Worm (Caenorhabditis elegans) whole organism, L4 larva: Measurements from ENCODE around the gene D2096.9.
A peak's percentile ranks its signal among the peaks of the same experiment; 100 is the strongest.
"Not testable (repeated sequence)": the region's sequence is repeated elsewhere in the genome, so short reads cannot be mapped to it uniquely, and the experiment has no call there.

Experiments
- F26F4.8 ChIP-seq: fragments of 200-800 bp; sonication (Bioruptor generic); conservative IDR thresholded peaks from 2 replicates; pipeline ENCODE4 v1.3.6; 2022; ENCODE audit warnings: missing genetic modification characterization, missing compliant biosample characterization
- F37D6.2 ChIP-seq: sonication (generic microtip); optimal IDR thresholded peaks from 2 replicates; lab custom pipeline; 2016; ENCODE audit warnings: mild to moderate bottlenecking, missing genetic modification characterization, missing compliant biosample characterization
- T20F7.1 ChIP-seq: fragments of 200-800 bp; sonication (Bioruptor generic); optimal IDR thresholded peaks from 2 replicates; lab custom pipeline; 2018; ENCODE audit warnings: mild to moderate bottlenecking, missing genetic modification characterization, missing compliant biosample characterization
- T26A8.4 ChIP-seq: fragments of 200-800 bp; sonication (Bioruptor generic); IDR thresholded peaks from 2 replicates; pipeline ENCODE4 v1.3.6; 2022; ENCODE audit warnings: missing genetic modification characterization, missing compliant biosample characterization
- Y48G9A.11 ChIP-seq: fragments of 200-800 bp; sonication (Bioruptor generic); IDR thresholded peaks from 2 replicates; pipeline ENCODE4 v1.3.6; 2022; ENCODE audit warnings: missing genetic modification reagents, missing genetic modification characterization, missing compliant biosample characterization
- Y5F2A.4 ChIP-seq: fragments of 200-800 bp; sonication (Bioruptor generic); optimal IDR thresholded peaks from 2 replicates; lab custom pipeline; 2018; ENCODE audit warnings: mild to moderate bottlenecking, missing genetic modification characterization, missing compliant biosample characterization
- Y75B8A.6 ChIP-seq: fragments of 200-800 bp; sonication (Bioruptor generic); IDR thresholded peaks from 2 replicates; pipeline ENCODE4 v1.3.6; 2022; ENCODE audit warnings: missing genetic modification reagents, missing genetic modification characterization, missing compliant biosample characterization
- aha-1 ChIP-seq: fragments of 150-350 bp; peaks from one replicate; lab custom pipeline; 2014; ENCODE audit warnings: missing biosample characterization, missing genetic modification characterization
- ceh-44 ChIP-seq: fragments of 200-800 bp; sonication (Bioruptor generic); IDR thresholded peaks from 2 replicates; pipeline ENCODE4 v1.3.6; 2022; ENCODE audit warnings: missing genetic modification reagents, missing genetic modification characterization, missing compliant biosample characterization
- ces-1 ChIP-seq: fragments of 150-350 bp; sonication (generic microtip); optimal IDR thresholded peaks from 4 replicates; lab custom pipeline; 2014; ENCODE audit warnings: missing biosample characterization, missing genetic modification reagents, missing genetic modification characterization
- cey-2 ChIP-seq: sonication (generic microtip); optimal IDR thresholded peaks from 3 replicates; lab custom pipeline; 2017; ENCODE audit warnings: missing genetic modification characterization, mild to moderate bottlenecking, missing compliant biosample characterization, antibody characterized with exemption, borderline replicate concordance; ENCODE audit not compliant: insufficient read depth
- daf-16 ChIP-seq, 3 experiments: sonication (generic microtip); optimal IDR thresholded peaks; 2 replicates each; lab custom pipeline; 2016 to 2017; ENCODE audit warnings: missing genetic modification characterization in 3 of 3, missing genetic modification reagents in 3 of 3, mild to moderate bottlenecking in 2 of 3, missing compliant biosample characterization in 2 of 3, missing biosample characterization in 1 of 3, moderate library complexity in 1 of 3
- dmd-9 ChIP-seq: fragments of 200-800 bp; sonication (Bioruptor generic); IDR thresholded peaks from 2 replicates; pipeline ENCODE4 v1.3.6; 2022; ENCODE audit warnings: missing genetic modification reagents, missing genetic modification characterization, missing compliant biosample characterization
- dpl-1 ChIP-seq: fragments of 150-350 bp; optimal IDR thresholded peaks from 2 replicates; lab custom pipeline; 2014; ENCODE audit warnings: missing biosample characterization, missing genetic modification reagents, missing genetic modification characterization
- dve-1 ChIP-seq: sonication (generic microtip); optimal IDR thresholded peaks from 2 replicates; lab custom pipeline; 2017; ENCODE audit warnings: antibody characterized with exemption, mild to moderate bottlenecking, missing genetic modification characterization, missing compliant biosample characterization; ENCODE audit not compliant: insufficient read depth
- gei-8 ChIP-seq: fragments of 200-800 bp; sonication (Bioruptor generic); optimal IDR thresholded peaks from 2 replicates; lab custom pipeline; 2018; ENCODE audit warnings: mild to moderate bottlenecking, missing genetic modification characterization, missing compliant biosample characterization
- hif-1 ChIP-seq, 2 experiments: sonication (generic microtip); optimal IDR thresholded peaks; 2 replicates each; lab custom pipeline; 2016 to 2017; ENCODE audit warnings: missing compliant biosample characterization in 2 of 2, missing genetic modification characterization in 2 of 2, missing genetic modification reagents in 2 of 2, missing genotype in 2 of 2, mild to moderate bottlenecking in 1 of 2
- hmg-1.1 ChIP-seq: fragments of 200-800 bp; sonication (Bioruptor generic); IDR thresholded peaks from 2 replicates; pipeline ENCODE4 v1.3.6; 2022; ENCODE audit warnings: missing genetic modification reagents, missing genetic modification characterization, missing compliant biosample characterization
- jun-1 ChIP-seq: fragments of 150-350 bp; optimal IDR thresholded peaks from 2 replicates; lab custom pipeline; 2014; ENCODE audit warnings: missing biosample characterization, missing genetic modification reagents, missing genetic modification characterization
- lim-7 ChIP-seq: fragments of 200-800 bp; sonication (Bioruptor generic); IDR thresholded peaks from 2 replicates; pipeline ENCODE4 v1.3.6; 2022; ENCODE audit warnings: missing genetic modification characterization, missing compliant biosample characterization
- lin-38 ChIP-seq: fragments of 200-800 bp; sonication (Bioruptor generic); IDR thresholded peaks from 2 replicates; pipeline ENCODE4 v1.3.6; 2022; ENCODE audit warnings: missing genetic modification reagents, missing genetic modification characterization, missing compliant biosample characterization
- lsy-2 ChIP-seq, 2 experiments: fragments of 150-350 bp in 1 of 2; sonication (generic microtip) in 1 of 2; optimal IDR thresholded peaks; 2 replicates each; lab custom pipeline; 2014 to 2017; ENCODE audit warnings: missing biosample characterization in 2 of 2, missing genetic modification characterization in 2 of 2
- mdl-1 ChIP-seq, 2 experiments: fragments of 150-350 bp in 1 of 2; sonication (generic microtip) in 1 of 2; optimal IDR thresholded peaks; 2 replicates each; lab custom pipeline; 2014 to 2017; ENCODE audit warnings: missing biosample characterization in 2 of 2, missing genetic modification characterization in 2 of 2
- mep-1 ChIP-seq: fragments of 150-350 bp; sonication (generic microtip); optimal IDR thresholded peaks from 3 replicates; lab custom pipeline; 2014; ENCODE audit warnings: missing biosample characterization, missing genetic modification characterization
- mxl-3 ChIP-seq: fragments of 200-800 bp; sonication (Bioruptor generic); optimal IDR thresholded peaks from 2 replicates; lab custom pipeline; 2018; ENCODE audit warnings: mild to moderate bottlenecking, missing genetic modification characterization, missing compliant biosample characterization
- nhr-111 ChIP-seq: fragments of 200-800 bp; sonication (Bioruptor generic); optimal IDR thresholded peaks from 2 replicates; lab custom pipeline; 2018; ENCODE audit warnings: mild to moderate bottlenecking, missing genetic modification characterization, missing compliant biosample characterization
- nhr-25 ChIP-seq: sonication (generic microtip); optimal IDR thresholded peaks from 2 replicates; lab custom pipeline; 2017; ENCODE audit warnings: missing genetic modification characterization, mild to moderate bottlenecking, missing compliant biosample characterization, antibody characterized with exemption, moderate library complexity, borderline replicate concordance; ENCODE audit not compliant: insufficient read depth
- nhr-28 ChIP-seq: fragments of 150-350 bp; optimal IDR thresholded peaks from 2 replicates; lab custom pipeline; 2014; ENCODE audit warnings: missing biosample characterization, missing genetic modification characterization
- php-3 ChIP-seq: fragments of 200-800 bp; sonication (Bioruptor generic); IDR thresholded peaks from 2 replicates; pipeline ENCODE4 v1.3.6; 2022; ENCODE audit warnings: missing genetic modification reagents, missing genetic modification characterization, missing compliant biosample characterization
- pqm-1 ChIP-seq: sonication (generic microtip); optimal IDR thresholded peaks from 2 replicates; lab custom pipeline; 2017; ENCODE audit warnings: missing biosample characterization, missing genetic modification characterization
- tra-1 ChIP-seq: fragments of 200-800 bp; sonication (Bioruptor generic); IDR thresholded peaks from 2 replicates; pipeline ENCODE4 v1.3.6; 2022; ENCODE audit warnings: missing genetic modification reagents, missing genetic modification characterization, missing compliant biosample characterization
- unc-62 ChIP-seq, 3 experiments: fragments of 150-350 bp in 1 of 3; sonication (generic microtip); optimal IDR thresholded peaks in 2 of 3; peaks in 1 of 3; 1 replicate in 1 of 3; 2 replicates in 2 of 3; lab custom pipeline; 2014 to 2017; ENCODE audit warnings: missing biosample characterization in 3 of 3, missing genetic modification characterization in 3 of 3, missing genetic modification reagents in 3 of 3, missing genotype in 1 of 3
- vab-7 ChIP-seq: fragments of 200-800 bp; sonication (Bioruptor generic); IDR thresholded peaks from 2 replicates; pipeline ENCODE4 v1.3.6; 2022; ENCODE audit warnings: missing genetic modification reagents, missing genetic modification characterization, missing compliant biosample characterization
- zip-11 ChIP-seq: fragments of 200-800 bp; sonication (Bioruptor generic); IDR thresholded peaks from 2 replicates; pipeline ENCODE4 v1.3.6; 2022; ENCODE audit warnings: missing genetic modification characterization, missing compliant biosample characterization

D2096.9 gene

ce11 chrIV:8412538-8412937, 29.9 kb upstream of the D2096.9 start (continued):
- TF ChIP-seq Y48G9A.11 (GFP tag; lab: Robert Waterston, UW) (peak; percentile 50), ceh-44 (peak; percentile 66; the same call in 1 of the 2 replicates), lin-38 (GFP tag; lab: Robert Waterston, UW) (peak; percentile 71), vab-7 (GFP tag; lab: Robert Waterston, UW) (peak; percentile 71)

- TF ChIP-seq hif-1 (tag; optimal IDR thresholded peaks at IDR 0.05; lab: Kevin White, UChicago) (no peak), jun-1 (no peak), F26F4.8 (GFP tag; lab: Robert Waterston, UW) (no peak), cey-2 (tag; lab: Kevin White, UChicago) (no peak), mep-1 (no peak), Y75B8A.6 (GFP tag; lab: Robert Waterston, UW) (no peak), dpl-1 (GFP tag; lab: Kevin White, UChicago) (no peak), dmd-9 (GFP tag; lab: Robert Waterston, UW) (no peak), aha-1 (no peak), lsy-2 (tag; optimal IDR thresholded peaks at IDR 0.05; lab: Kevin White, UChicago) (no peak)
These were observed 15.2 kb upstream of the D2096.9 start for ce11 chrIV:8397814-8398213.

- TF ChIP-seq mxl-3 (GFP tag; lab: Kevin White, UChicago) (no peak), aha-1 (peak; percentile 40)
These were observed 13.8 kb upstream of the D2096.9 start, which contains the start of gene timm-17B.2 for ce11 chrIV:8396348-8396747. TSS of gene timm-17B.2 (plus strand) at chrIV:8396648.

- TF ChIP-seq nhr-111 (GFP tag; lab: Kevin White, UChicago) (no peak), aha-1 (peak; percentile 33)
These were observed 11.5 kb upstream of the D2096.9 start, which contains the start of gene D2096.11 for ce11 chrIV:8394105-8394504. TSS of gene D2096.11 (minus strand) at chrIV:8394205.

ce11 chrIV:8389139-8389538, 6.5 kb upstream of the D2096.9 start, which contains the start of gene D2096.10:
TSS of gene D2096.10 (minus strand) at chrIV:8389239.
- TF ChIP-seq vab-7 (GFP tag; lab: Robert Waterston, UW); lim-7; jun-1: not testable (repeated sequence)

ce11 chrIV:8385662-8386061, 3.1 kb upstream of the D2096.9 start:
- no peak for TF ChIP-seq dve-1 (tag; lab: Kevin White, UChicago)
- TF ChIP-seq ces-1 (GFP tag; lab: Kevin White, UChicago): peak; percentile 90
- peak; percentile 4 for TF ChIP-seq aha-1
- no peak for TF ChIP-seq jun-1
- TF ChIP-seq unc-62 (GFP tag; optimal IDR thresholded peaks at IDR 0.05 in 1 of 2; lab: Kevin White, UChicago): peak in 1 of 2 experiments; percentile 15
- no peak for TF ChIP-seq unc-62 (tag; optimal IDR thresholded peaks at IDR 0.05; lab: Kevin White, UChicago)

ce11 chrIV:8384737-8385136, 2.1 kb upstream of the D2096.9 start:
- TF ChIP-seq unc-62 (GFP tag; optimal IDR thresholded peaks at IDR 0.05 in 1 of 2; lab: Kevin White, UChicago) (peak in 1 of 2 experiments; percentile 94), unc-62 (tag; optimal IDR thresholded peaks at IDR 0.05; lab: Kevin White, UChicago) (no peak), Y5F2A.4 (GFP tag; lab: Kevin White, UChicago) (no peak), T26A8.4 (GFP tag; lab: Robert Waterston, UW) (no peak)

ce11 chrIV:8380266-8380850, 2.2 kb downstream of the D2096.9 start:
- TF ChIP-seq zip-11: no peak
- no peak for TF ChIP-seq nhr-25
- peak; percentile 79; the same call in 1 of the 2 replicates for TF ChIP-seq tra-1 (GFP tag; lab: Robert Waterston, UW)
- TF ChIP-seq gei-8 (GFP tag; lab: Kevin White, UChicago): no peak
- TF ChIP-seq php-3 (GFP tag; lab: Robert Waterston, UW): peak; percentile 89
- peak in 1 of 2 experiments; percentile 47 for TF ChIP-seq daf-16 (GFP tag; optimal IDR thresholded peaks at IDR 0.05; lab: Kevin White, UChicago)
- peak; percentile 81 for TF ChIP-seq daf-16 (tag; optimal IDR thresholded peaks at IDR 0.05; lab: Kevin White, UChicago)
- no peak for TF ChIP-seq hmg-1.1 (GFP tag; lab: Robert Waterston, UW)
- no peak for TF ChIP-seq mdl-1 (tag; optimal IDR thresholded peaks at IDR 0.05; lab: Kevin White, UChicago)
- TF ChIP-seq nhr-28: peak; percentile 73
- TF ChIP-seq F37D6.2 (tag; lab: Kevin White, UChicago): no peak
- peak; percentile 21 for TF ChIP-seq mxl-3 (GFP tag; lab: Kevin White, UChicago)
- TF ChIP-seq T20F7.1 (GFP tag; lab: Kevin White, UChicago): peak; percentile 33
- TF ChIP-seq pqm-1 (tag; lab: Kevin White, UChicago): peak; percentile 92
